Worm (Caenorhabditis elegans): ENCODE data around the gene C09F5.1.

DNA sequence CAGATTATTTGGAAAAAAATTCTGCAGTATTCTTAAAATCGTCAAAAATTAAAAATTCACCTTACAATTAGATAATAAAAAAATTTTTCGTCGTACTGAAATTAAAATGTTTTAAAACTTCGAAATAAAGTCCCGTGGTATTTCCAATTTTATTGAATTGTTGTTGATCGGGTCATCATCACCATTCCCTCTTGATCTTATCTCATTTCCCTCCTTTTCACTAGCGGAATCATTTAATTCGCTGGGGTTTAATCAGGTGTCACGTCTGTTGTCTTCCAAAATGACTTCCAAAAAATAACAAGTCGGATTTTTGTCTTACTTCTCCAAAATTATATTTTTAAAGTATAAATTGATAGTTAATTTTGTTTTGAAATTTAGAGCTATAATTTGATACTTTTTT lies 1.8 kb upstream of the C09F5.1 start:
- TF ChIP-seq ets-7 (tag; optimal IDR thresholded peaks at IDR 0.05) (no peak), hmg-4 (GFP tag; optimal IDR thresholded peaks at IDR 0.05) (no peak), ama-1 (optimal IDR thresholded peaks at IDR 0.05) (no peak), ceh-13 (GFP tag; optimal IDR thresholded peaks at IDR 0.05) (no peak), tra-4 (tag; optimal IDR thresholded peaks at IDR 0.05) (no peak), tbx-11 (GFP tag; IDR thresholded peaks at IDR 0.05) (no peak), hmbx-1 (tag; optimal IDR thresholded peaks at IDR 0.05) (no peak), tbx-37 (GFP tag; conservative IDR thresholded peaks at IDR 0.05) (no peak), B0310.2 (tag; optimal IDR thresholded peaks at IDR 0.05) (no peak)
